Worm (Caenorhabditis elegans): ENCODE measurements around the gene ZC487.1.

DNA sequence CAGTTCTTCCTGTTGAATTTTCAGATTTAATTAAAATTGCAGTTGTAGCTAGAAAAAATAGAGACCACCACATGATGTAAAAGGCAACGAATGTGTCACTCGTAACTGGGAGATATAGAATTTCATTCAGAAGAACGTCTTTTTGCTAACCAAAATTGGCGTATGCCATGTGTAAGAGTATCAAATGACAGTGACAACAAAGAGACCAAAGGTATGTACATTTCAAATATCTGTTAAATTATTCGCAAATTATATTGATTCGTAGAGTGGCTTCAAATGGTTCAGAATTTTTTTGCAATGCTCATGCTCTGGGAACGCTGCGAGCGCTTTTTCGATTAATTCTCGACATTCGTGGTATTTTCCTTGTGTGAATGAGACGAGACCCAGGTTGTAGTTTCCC is 35.0 kb downstream of the ZC487.1 start, which contains the start of gene T25F10.4:
- TF ChIP-seq ama-1 (optimal IDR thresholded peaks at IDR 0.05) (no peak), hmbx-1 (tag; optimal IDR thresholded peaks at IDR 0.05) (no peak), flt-1 (GFP tag; IDR thresholded peaks at IDR 0.05) (no peak), aly-1 (tag; optimal IDR thresholded peaks at IDR 0.05) (no peak), F13C5.2 (tag; optimal IDR thresholded peaks at IDR 0.05) (no peak), tbx-11 (GFP tag; IDR thresholded peaks at IDR 0.05) (no peak), hnd-1 (tag; optimal IDR thresholded peaks at IDR 0.05) (no peak), tra-4 (tag; optimal IDR thresholded peaks at IDR 0.05) (no peak), scrt-1 (GFP tag; IDR thresholded peaks at IDR 0.05) (no peak), tbx-37 (GFP tag; conservative IDR thresholded peaks at IDR 0.05) (no peak), B0310.2 (tag; optimal IDR thresholded peaks at IDR 0.05) (no peak)

All from whole organism, early embryonic.